Worm (Caenorhabditis elegans) whole organism, L2 larva: Measurements from ENCODE around the gene F10B5.2.

Source experiments
- C34F6.9 ChIP-seq: fragments of 150-350 bp; optimal IDR thresholded peaks from 2 replicates; lab custom pipeline; 2014; ENCODE audit warnings: missing biosample characterization, missing genetic modification characterization
- F13H6.1 ChIP-seq: sonication (generic microtip); optimal IDR thresholded peaks from 2 replicates; lab custom pipeline; 2016; ENCODE audit warnings: missing genetic modification characterization, missing compliant biosample characterization
- Y55F3AM.14 ChIP-seq: fragments of 200-800 bp; sonication (Bioruptor generic); optimal IDR thresholded peaks from 2 replicates; lab custom pipeline; 2018; ENCODE audit warnings: mild to moderate bottlenecking, missing genetic modification characterization, missing compliant biosample characterization
- ZK546.5 ChIP-seq: sonication (generic microtip); optimal IDR thresholded peaks from 2 replicates; lab custom pipeline; 2017; ENCODE audit warnings: missing biosample characterization, missing genetic modification characterization
- alr-1 ChIP-seq: fragments of 150-350 bp; optimal IDR thresholded peaks from 2 replicates; lab custom pipeline; 2014; ENCODE audit warnings: missing biosample characterization, missing genetic modification characterization
- ceh-16 ChIP-seq: fragments of 150-350 bp; optimal IDR thresholded peaks from 2 replicates; lab custom pipeline; 2014; ENCODE audit warnings: missing biosample characterization, missing genetic modification characterization
- crh-2 ChIP-seq: sonication (generic microtip); optimal IDR thresholded peaks from 2 replicates; lab custom pipeline; 2017; ENCODE audit warnings: missing biosample characterization, missing genetic modification characterization
- dmd-4 ChIP-seq: sonication (generic microtip); optimal IDR thresholded peaks from 2 replicates; lab custom pipeline; 2017; ENCODE audit warnings: missing biosample characterization, missing genetic modification characterization
- elt-1 ChIP-seq: fragments of 150-350 bp; optimal IDR thresholded peaks from 2 replicates; lab custom pipeline; 2014; ENCODE audit warnings: missing biosample characterization, missing genetic modification characterization
- elt-3 ChIP-seq: sonication (generic microtip); optimal IDR thresholded peaks from 2 replicates; lab custom pipeline; 2017; ENCODE audit warnings: missing biosample characterization, missing genetic modification characterization
- fos-1 ChIP-seq: fragments of 150-350 bp; optimal IDR thresholded peaks from 2 replicates; lab custom pipeline; 2014; ENCODE audit warnings: missing biosample characterization, missing genetic modification characterization
- gmeb-1 ChIP-seq: fragments of 150-350 bp; optimal IDR thresholded peaks from 2 replicates; lab custom pipeline; 2014; ENCODE audit warnings: missing biosample characterization, missing genetic modification characterization
- lin-13 ChIP-seq: fragments of 150-350 bp; optimal IDR thresholded peaks from 2 replicates; lab custom pipeline; 2014; ENCODE audit warnings: missing biosample characterization, missing genetic modification reagents, missing genetic modification characterization
- lin-39 ChIP-seq: fragments of 150-350 bp; optimal IDR thresholded peaks from 2 replicates; lab custom pipeline; 2014; ENCODE audit warnings: missing biosample characterization, missing genetic modification reagents, missing genetic modification characterization
- lsy-2 ChIP-seq, 2 experiments: fragments of 150-350 bp in 1 of 2; sonication (generic microtip) in 1 of 2; optimal IDR thresholded peaks; 2 replicates each; lab custom pipeline; 2014 to 2017; ENCODE audit warnings: missing biosample characterization in 2 of 2, missing genetic modification characterization in 2 of 2
- mab-5 ChIP-seq: fragments of 150-350 bp; optimal IDR thresholded peaks from 2 replicates; lab custom pipeline; 2014; ENCODE audit warnings: missing biosample characterization, missing genetic modification characterization
- mbf-1 ChIP-seq: sonication (generic microtip); optimal IDR thresholded peaks from 2 replicates; lab custom pipeline; 2017; ENCODE audit warnings: missing biosample characterization, missing genetic modification characterization
- nhr-11 ChIP-seq: fragments of 150-350 bp; optimal IDR thresholded peaks from 2 replicates; lab custom pipeline; 2014; ENCODE audit warnings: missing biosample characterization, missing genetic modification characterization
- nhr-12 ChIP-seq: fragments of 150-350 bp; optimal IDR thresholded peaks from 2 replicates; lab custom pipeline; 2014; ENCODE audit warnings: missing biosample characterization, missing genetic modification characterization
- nhr-129 ChIP-seq: fragments of 150-350 bp; optimal IDR thresholded peaks from 2 replicates; lab custom pipeline; 2014; ENCODE audit warnings: missing biosample characterization, missing genetic modification characterization
- nhr-23 ChIP-seq: fragments of 150-350 bp; optimal IDR thresholded peaks from 2 replicates; lab custom pipeline; 2014; ENCODE audit warnings: missing biosample characterization, missing genetic modification reagents, missing genetic modification characterization
- nhr-237 ChIP-seq: fragments of 150-350 bp; optimal IDR thresholded peaks from 2 replicates; lab custom pipeline; 2014; ENCODE audit warnings: missing biosample characterization, missing genetic modification characterization
- nhr-25 ChIP-seq: fragments of 150-350 bp; sonication (generic microtip); optimal IDR thresholded peaks from 3 replicates; lab custom pipeline; 2014; ENCODE audit warnings: missing biosample characterization, missing genetic modification characterization
- nhr-6 ChIP-seq: fragments of 150-350 bp; optimal IDR thresholded peaks from 2 replicates; lab custom pipeline; 2014; ENCODE audit warnings: missing biosample characterization, missing genetic modification characterization
- nhr-77 ChIP-seq: fragments of 150-350 bp; optimal IDR thresholded peaks from 2 replicates; lab custom pipeline; 2014; ENCODE audit warnings: missing biosample characterization, missing genetic modification characterization
- peb-1 ChIP-seq: fragments of 150-350 bp; optimal IDR thresholded peaks from 2 replicates; lab custom pipeline; 2014; ENCODE audit warnings: missing biosample characterization, missing genetic modification characterization
- skn-1 ChIP-seq: sonication (generic microtip); optimal IDR thresholded peaks from 2 replicates; lab custom pipeline; 2017; ENCODE audit warnings: missing biosample characterization, missing genetic modification characterization
- sma-3 ChIP-seq: sonication (generic microtip); optimal IDR thresholded peaks from 2 replicates; lab custom pipeline; 2016; ENCODE audit warnings: missing genetic modification reagents, missing genetic modification characterization, missing compliant biosample characterization
- sma-9 ChIP-seq, 2 experiments: fragments of 150-350 bp in 1 of 2; sonication (generic microtip) in 1 of 2; optimal IDR thresholded peaks; 2 replicates each; lab custom pipeline; 2014 to 2016; ENCODE audit warnings: missing genetic modification characterization in 2 of 2, mild to moderate bottlenecking in 1 of 2, missing biosample characterization in 1 of 2, missing compliant biosample characterization in 1 of 2, missing genetic modification reagents in 1 of 2, moderate library complexity in 1 of 2
- snpc-4 ChIP-seq: fragments of 150-350 bp; optimal IDR thresholded peaks from 2 replicates; lab custom pipeline; 2014; ENCODE audit warnings: missing biosample characterization, missing genetic modification characterization
- unc-39 ChIP-seq: fragments of 150-350 bp; optimal IDR thresholded peaks from 2 replicates; lab custom pipeline; 2014; ENCODE audit warnings: missing biosample characterization, missing genetic modification characterization
- unc-55 ChIP-seq: fragments of 150-350 bp; sonication (generic microtip); optimal IDR thresholded peaks from 3 replicates; lab custom pipeline; 2014; ENCODE audit warnings: missing biosample characterization, missing genetic modification reagents, missing genetic modification characterization
- zag-1 ChIP-seq: fragments of 150-350 bp; optimal IDR thresholded peaks from 2 replicates; lab custom pipeline; 2014; ENCODE audit warnings: missing biosample characterization, missing genetic modification characterization
- ztf-1 ChIP-seq: fragments of 200-800 bp; sonication (Bioruptor generic); conservative IDR thresholded peaks from 2 replicates; pipeline ENCODE4 v1.3.6; 2022; ENCODE audit warnings: missing genetic modification characterization, missing compliant biosample characterization

Gene F10B5.2

DNA sequence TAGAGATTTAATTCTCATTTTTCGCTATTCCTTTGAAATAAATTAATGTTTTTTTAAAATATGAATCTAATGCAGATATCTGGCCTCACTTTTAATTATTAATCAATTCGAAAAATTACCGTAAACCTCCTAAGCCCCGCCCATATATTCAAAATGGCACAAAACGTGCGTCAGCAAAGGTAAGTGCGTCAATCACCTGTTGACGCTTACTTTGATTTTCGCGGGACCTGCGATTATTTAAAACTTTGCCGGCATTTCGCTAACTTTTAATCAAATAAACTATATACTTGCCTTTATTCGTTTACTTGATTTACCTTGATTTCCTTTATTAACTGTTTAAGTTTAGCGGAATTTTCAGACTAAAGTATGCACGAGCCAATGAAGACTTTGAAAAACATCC is 13.4 kb downstream of the F10B5.2 start, which contains the start of gene pch-2 (continued):
- peak; percentile 44 for TF ChIP-seq nhr-129 (tag; lab: Kevin White, UChicago)
- TF ChIP-seq nhr-23 (tag; lab: Kevin White, UChicago): no peak
- TF ChIP-seq nhr-6 (tag; lab: Kevin White, UChicago): no peak
- no peak for TF ChIP-seq sma-3 (GFP tag; lab: Kevin White, UChicago)
- TF ChIP-seq nhr-25 (tag; lab: Kevin White, UChicago): no peak
- TF ChIP-seq elt-3 (tag; lab: Kevin White, UChicago): no peak
- TF ChIP-seq F13H6.1 (tag; lab: Kevin White, UChicago): no peak
- no peak for TF ChIP-seq nhr-77
- TF ChIP-seq elt-1 (tag; lab: Kevin White, UChicago): no peak
- TF ChIP-seq crh-2 (tag; lab: Kevin White, UChicago): peak; percentile 41
- TF ChIP-seq lin-39 (tag; lab: Kevin White, UChicago): no peak
- TF ChIP-seq skn-1 (tag; lab: Kevin White, UChicago): no peak
- TF ChIP-seq mbf-1 (tag; lab: Kevin White, UChicago): no peak
- no peak for TF ChIP-seq snpc-4 (tag; lab: Kevin White, UChicago)
- no peak for TF ChIP-seq dmd-4

DNA sequence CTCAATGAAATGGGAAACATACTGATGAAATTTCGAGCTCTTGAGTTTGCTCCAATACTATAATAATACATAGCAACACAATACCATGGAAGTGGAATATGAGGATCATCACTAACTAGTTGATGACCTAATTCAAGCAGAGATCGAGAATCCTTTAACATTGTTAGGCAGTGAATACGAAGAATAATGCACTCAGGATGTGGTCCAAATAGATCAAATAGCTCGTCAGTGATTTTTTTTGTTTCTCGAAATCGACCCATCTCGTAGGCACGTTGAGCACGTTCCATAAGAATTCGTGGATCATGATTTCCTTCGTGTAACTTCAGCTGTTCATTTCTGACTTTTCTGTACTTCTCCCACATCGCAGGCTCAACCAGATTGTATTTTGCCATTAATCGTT is 16.4 kb downstream of the F10B5.2 start:
- no peak for TF ChIP-seq peb-1 (tag; lab: Kevin White, UChicago)
- TF ChIP-seq, all 48 proteins: peak for 0

DNA sequence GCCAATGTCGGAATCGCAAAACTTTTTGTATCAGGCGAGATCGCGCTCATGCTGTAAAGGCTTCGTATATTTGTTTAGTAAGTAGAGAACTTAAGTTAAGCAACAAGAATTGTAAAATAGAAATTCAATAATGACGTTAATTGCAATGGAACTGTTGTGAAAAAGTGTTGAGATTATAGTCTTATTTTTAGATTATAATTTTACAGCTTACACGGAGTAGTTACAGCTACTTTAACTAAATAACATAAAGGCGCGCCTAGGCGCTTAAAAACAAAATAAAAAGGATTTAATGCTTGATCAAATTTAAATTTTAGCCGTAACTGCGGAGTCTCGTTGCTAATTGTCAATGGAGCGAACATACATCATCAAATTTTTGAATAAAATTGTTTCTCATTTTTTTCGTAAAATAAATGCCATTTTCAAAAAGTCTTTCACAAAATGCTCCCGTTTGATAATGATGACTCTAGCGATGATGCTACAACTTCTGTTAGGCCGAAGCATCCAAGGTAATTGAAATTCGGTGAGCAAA is 17.6 kb downstream of the F10B5.2 start, which contains the start of the genes emb-27 and rrf-3:
Gene emb-27, minus strand, starts transcription at position 51 of the 529 bp plus-strand sequence.
Gene rrf-3, plus strand, starts transcription at position 346 of the 529 bp plus-strand sequence.
- TF ChIP-seq nhr-237 (tag; lab: Kevin White, UChicago): no peak
- TF ChIP-seq fos-1: peak; percentile 22
- TF ChIP-seq nhr-129 (tag; lab: Kevin White, UChicago): peak; percentile 49
- TF ChIP-seq C34F6.9: peak; percentile 92
- TF ChIP-seq lsy-2 (tag; optimal IDR thresholded peaks at IDR 0.05; lab: Kevin White, UChicago): peak; percentile 15 to 78

DNA sequence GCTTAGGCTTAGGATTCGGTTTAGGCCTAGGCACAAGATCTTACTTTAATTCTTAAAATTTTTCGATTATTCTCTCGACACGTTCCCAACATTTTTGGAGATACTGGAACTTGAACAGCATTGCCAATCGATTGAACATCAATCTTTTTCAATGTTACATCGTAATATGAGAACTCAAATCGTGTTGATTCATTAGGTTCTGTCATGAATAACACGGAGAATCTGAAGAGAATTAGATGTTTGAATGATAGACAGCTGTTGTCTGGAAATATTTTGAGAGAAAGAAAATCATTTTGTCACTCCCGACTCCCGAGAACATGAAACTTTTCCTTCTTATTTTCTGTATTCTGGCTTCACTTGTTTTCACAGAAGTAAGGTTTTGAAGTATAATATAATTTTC is 24.7 kb downstream of the F10B5.2 start, which contains the start of gene T05C12.15:
Gene T05C12.15, plus strand, starts transcription at position 301 of the 400 bp plus-strand sequence.
- no peak for TF ChIP-seq skn-1 (tag; lab: Kevin White, UChicago)
- TF ChIP-seq zag-1 (tag; lab: Kevin White, UChicago): no peak
- TF ChIP-seq C34F6.9: no peak
- no peak for TF ChIP-seq ztf-1
- TF ChIP-seq nhr-6 (tag; lab: Kevin White, UChicago): no peak
- TF ChIP-seq ZK546.5: no peak
- no peak for TF ChIP-seq ceh-16
- TF ChIP-seq lin-13 (GFP tag; lab: Kevin White, UChicago): no peak
- TF ChIP-seq nhr-23 (tag; lab: Kevin White, UChicago): no peak
- TF ChIP-seq lsy-2 (tag; optimal IDR thresholded peaks at IDR 0.05; lab: Kevin White, UChicago): no peak
- TF ChIP-seq elt-1 (tag; lab: Kevin White, UChicago): no peak
- TF ChIP-seq nhr-12 (tag; lab: Kevin White, UChicago): no peak
- TF ChIP-seq gmeb-1: no peak
- no peak for TF ChIP-seq unc-55 (GFP tag; lab: Kevin White, UChicago)
- TF ChIP-seq sma-9 (GFP tag; optimal IDR thresholded peaks at IDR 0.05; lab: Kevin White, UChicago): no peak
- no peak for TF ChIP-seq sma-9 (tag; optimal IDR thresholded peaks at IDR 0.05; lab: Kevin White, UChicago)
- no peak for TF ChIP-seq mab-5 (tag; lab: Kevin White, UChicago)
- TF ChIP-seq nhr-77: no peak
- no peak for TF ChIP-seq snpc-4 (tag; lab: Kevin White, UChicago)
- TF ChIP-seq nhr-11: no peak

DNA sequence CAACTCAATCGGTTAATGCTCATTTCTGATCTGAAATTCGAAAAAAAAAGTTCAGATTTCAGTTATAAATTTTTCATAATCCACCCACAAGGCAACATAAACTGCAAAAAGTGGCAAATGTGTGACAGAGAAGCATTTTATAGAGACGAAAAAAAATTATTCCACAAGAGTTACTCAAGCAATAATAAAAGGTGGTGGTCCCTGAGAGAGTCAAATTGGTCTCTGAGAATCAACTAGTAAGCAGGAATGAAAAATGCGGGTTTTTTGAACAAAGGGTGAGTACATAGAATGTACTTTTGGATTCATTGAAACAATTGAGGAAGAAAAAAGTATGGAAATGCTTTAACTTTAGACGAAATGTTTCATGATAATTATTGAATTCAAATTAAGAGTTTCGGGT is 25.8 kb downstream of the F10B5.2 start, which contains the start of gene T05C12.11:
Gene T05C12.11, minus strand, starts transcription at position 101 of the 400 bp plus-strand sequence.
- TF ChIP-seq C34F6.9: no peak
- no peak for TF ChIP-seq mbf-1 (tag; lab: Kevin White, UChicago)

DNA sequence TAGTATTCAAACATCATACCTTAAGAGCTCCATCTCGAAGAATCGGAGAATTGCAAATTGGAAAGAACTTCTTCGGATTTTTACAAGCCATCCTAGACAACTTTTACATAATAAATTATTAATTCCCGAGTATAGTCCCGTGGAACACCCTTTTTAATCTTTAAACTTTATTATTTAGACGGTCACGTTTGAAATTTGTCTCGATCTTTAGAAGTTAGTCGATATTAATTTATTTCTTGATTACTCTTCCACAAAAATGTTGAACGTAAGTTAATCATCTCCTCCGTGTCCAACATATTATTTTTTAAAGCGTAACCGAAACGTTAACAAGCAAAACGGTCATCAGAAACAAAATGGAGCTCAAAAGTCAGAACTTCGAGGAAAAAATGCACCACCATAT is 28.9 kb downstream of the F10B5.2 start, which contains the start of the genes decr-1.3 and T05C12.1:
Gene decr-1.3, minus strand, starts transcription at position 101 of the 400 bp plus-strand sequence.
Gene T05C12.1, plus strand, starts transcription at position 232 of the 400 bp plus-strand sequence.
- TF ChIP-seq Y55F3AM.14 (GFP tag; lab: Kevin White, UChicago) (no peak), unc-55 (GFP tag; lab: Kevin White, UChicago) (no peak), alr-1 (tag; lab: Kevin White, UChicago) (no peak), mbf-1 (tag; lab: Kevin White, UChicago) (no peak), elt-1 (tag; lab: Kevin White, UChicago) (no peak), unc-39 (no peak), snpc-4 (tag; lab: Kevin White, UChicago) (no peak), C34F6.9 (no peak), ztf-1 (no peak), ceh-16 (no peak)
- TF ChIP-seq, all 48 proteins: peak for 0
